Worm (Caenorhabditis elegans): Measurements from ENCODE around the gene zmp-4.

ce11 chrV:14945697-14946096, 24.3 kb upstream of the zmp-4 start, which contains the start of gene C30G7.3:
- TF ChIP-seq tbx-2 (tag; optimal IDR thresholded peaks at IDR 0.05) (no peak), xbp-1 (tag; optimal IDR thresholded peaks at IDR 0.05) (no peak), skn-1 (tag; optimal IDR thresholded peaks at IDR 0.05) (no peak), snpc-4 (tag; optimal IDR thresholded peaks at IDR 0.05) (no peak)

Measured in whole organism, L1 larva.